Fruit fly (Drosophila melanogaster): Measurements from ENCODE around the gene eyg.

The eyg gene

dm6 chr3L:12414189-12414964 is 53.4 kb downstream of the eyg start, which contains the start of gene SCaMC (continued):
- TF ChIP-seq CG11085 (GFP tag; IDR thresholded peaks at IDR 0.05) (no peak), fu2 (GFP tag; optimal IDR thresholded peaks at IDR 0.05) (no peak), CG11696 (GFP tag; IDR thresholded peaks at IDR 0.05) (no peak), hb (GFP tag; IDR thresholded peaks at IDR 0.05; ENCODE audit: partially characterized antibody) (no peak), btn (GFP tag; optimal IDR thresholded peaks at IDR 0.05) (no peak), Sox100B (GFP tag; optimal IDR thresholded peaks at IDR 0.05) (no peak), repo (GFP tag; optimal IDR thresholded peaks at IDR 0.05) (no peak), MESR4 (GFP tag; optimal IDR thresholded peaks at IDR 0.05) (peak; percentile 95), C15 (GFP tag; IDR thresholded peaks at IDR 0.05) (no peak), en (GFP tag; optimal IDR thresholded peaks at IDR 0.05) (no peak), esg (GFP tag; conservative IDR thresholded peaks at IDR 0.05) (no peak), pb (GFP tag; optimal IDR thresholded peaks at IDR 0.05) (no peak), CG4328 (GFP tag; optimal IDR thresholded peaks at IDR 0.05) (no peak), Six4 (GFP tag; optimal IDR thresholded peaks at IDR 0.05) (no peak), sob (GFP tag; IDR thresholded peaks at IDR 0.05) (no peak), CG9797 (GFP tag; optimal IDR thresholded peaks at IDR 0.05) (peak; percentile 97), CG4282 (GFP tag; optimal IDR thresholded peaks at IDR 0.05) (no peak), CTCF (GFP tag; optimal IDR thresholded peaks at IDR 0.05) (no peak), dimm (GFP tag; IDR thresholded peaks at IDR 0.05) (no peak), CG7745 (tag; optimal IDR thresholded peaks at IDR 0.05) (no peak), CG11504 (tag; optimal IDR thresholded peaks at IDR 0.05) (no peak), kah (GFP tag; optimal IDR thresholded peaks at IDR 0.05) (no peak), Xrp1 (GFP tag; IDR thresholded peaks at IDR 0.05) (no peak), CG2120 (GFP tag; optimal IDR thresholded peaks at IDR 0.05) (peak; percentile 35), tll (GFP tag; optimal IDR thresholded peaks at IDR 0.05) (peak in 1 of 2 experiments; percentile 16), D (optimal IDR thresholded peaks at IDR 0.05) (no peak), D (GFP tag; optimal IDR thresholded peaks at IDR 0.05) (no peak), CG7786 (GFP tag; optimal IDR thresholded peaks at IDR 0.05) (no peak), fd96Cb (tag; optimal IDR thresholded peaks at IDR 0.05) (no peak), CG7357 (GFP tag; IDR thresholded peaks at IDR 0.05) (no peak), Myb (GFP tag; optimal IDR thresholded peaks at IDR 0.05) (peak; percentile 85), CG8359 (GFP tag; optimal IDR thresholded peaks at IDR 0.05; ENCODE audit: borderline replicate concordance) (no peak), Fer3 (tag; optimal IDR thresholded peaks at IDR 0.05) (no peak), klu (GFP tag; IDR thresholded peaks at IDR 0.05) (no peak), disco-r (GFP tag; optimal IDR thresholded peaks at IDR 0.05) (no peak), sima (GFP tag; optimal IDR thresholded peaks at IDR 0.05) (no peak), ap (GFP tag; IDR thresholded peaks at IDR 0.05) (no peak), CG4854 (GFP tag; optimal IDR thresholded peaks at IDR 0.05) (peak; percentile 14), slbo (GFP tag; IDR thresholded peaks at IDR 0.05) (no peak), da (GFP tag; optimal IDR thresholded peaks at IDR 0.05) (no peak), jing (GFP tag; optimal IDR thresholded peaks at IDR 0.05) (no peak), Deaf1 (tag; optimal IDR thresholded peaks at IDR 0.05) (no peak), oc (tag; optimal IDR thresholded peaks at IDR 0.05) (no peak), CG10274 (GFP tag; optimal IDR thresholded peaks at IDR 0.05) (no peak), B-H2 (GFP tag; optimal IDR thresholded peaks at IDR 0.05) (peak; percentile 24), CG1024 (GFP tag; IDR thresholded peaks at IDR 0.05) (no peak), az2 (GFP tag; optimal IDR thresholded peaks at IDR 0.05) (no peak), tna (GFP tag; IDR thresholded peaks at IDR 0.05; ENCODE audit: partially characterized antibody) (no peak), rib (GFP tag; IDR thresholded peaks at IDR 0.05) (no peak), CG34224 (GFP tag; IDR thresholded peaks at IDR 0.05; ENCODE audit: partially characterized antibody) (no peak), Usf (GFP tag; optimal IDR thresholded peaks at IDR 0.05) (no peak), CG10366 (GFP tag; IDR thresholded peaks at IDR 0.05) (no peak)
